Worm (Caenorhabditis elegans): ENCODE measurements around the gene spp-10.
"Not testable (repeated sequence)": the region's sequence is repeated elsewhere in the genome, so short reads cannot be mapped to it uniquely, and the experiment has no call there.

spp-10 gene

DNA sequence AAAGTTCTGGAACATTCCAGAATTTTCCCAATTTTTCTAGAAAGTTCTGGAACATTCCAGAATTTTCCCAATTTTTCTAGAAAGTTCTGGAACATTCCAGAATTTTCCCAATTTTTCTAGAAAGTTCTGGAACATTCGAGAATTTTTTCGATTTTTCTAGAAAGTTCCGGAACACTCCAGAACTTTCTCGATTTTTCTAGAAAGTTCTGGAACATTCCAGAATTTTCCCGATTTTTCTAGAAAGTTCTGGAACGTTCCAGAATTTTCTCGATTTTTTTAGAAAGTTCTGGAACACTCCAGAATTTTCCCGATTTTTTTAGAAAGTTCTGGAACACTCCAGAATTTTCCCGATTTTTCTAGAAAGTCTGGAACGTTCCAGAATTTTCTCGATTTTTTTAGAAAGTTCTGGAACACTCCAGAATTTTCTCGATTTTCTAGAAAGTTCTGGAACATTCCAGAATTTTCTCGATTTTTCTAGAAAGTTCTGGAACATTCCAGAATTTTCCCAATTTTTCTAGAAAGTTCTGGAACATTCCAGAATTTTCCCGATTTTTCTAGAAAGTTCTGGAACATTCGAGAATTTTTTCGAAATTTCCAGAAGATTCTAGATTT is 8.1 kb upstream of the spp-10 start:
- peak; percentile 73; the same call in 1 of the 2 replicates for TF ChIP-seq Y105C5A.15 (GFP tag; IDR thresholded peaks at IDR 0.05)
- 0 out of 2 replicates have a peak, but pooled peaks have one; percentile 6 for TF ChIP-seq pha-4 (GFP tag; IDR thresholded peaks at IDR 0.05)
- TF ChIP-seq pha-4 (tag; optimal IDR thresholded peaks at IDR 0.05) = not testable (repeated sequence)
- 0 out of 2 replicates have a peak, but pooled peaks have one; percentile 8 for TF ChIP-seq lin-1 (GFP tag; IDR thresholded peaks at IDR 0.05)
- TF ChIP-seq mdt-29 (GFP tag; IDR thresholded peaks at IDR 0.05) = peak; percentile 79
- TF ChIP-seq vab-7 (GFP tag; IDR thresholded peaks at IDR 0.05) = peak; percentile 46; the same call in 1 of the 2 replicates
- TF ChIP-seq lim-7 (GFP tag; IDR thresholded peaks at IDR 0.05) = 0 out of 2 replicates have a peak, but pooled peaks have one; percentile 42
- TF ChIP-seq F26F4.8 (GFP tag; conservative IDR thresholded peaks at IDR 0.05) = 0 out of 2 replicates have a peak, but pooled peaks have one; percentile 7

ce11 chrIV:8472493-8472892 is 4.5 kb upstream of the spp-10 start, which contains the start of gene oat-1:
TSS of gene oat-1 (minus strand) at chrIV:8472593.
- TF ChIP-seq zfp-3 (GFP tag; conservative IDR thresholded peaks at IDR 0.05) (no peak), snpc-4 (tag; optimal IDR thresholded peaks at IDR 0.05) (no peak), T26A8.4 (GFP tag; IDR thresholded peaks at IDR 0.05) (no peak), aha-1 (tag) (no peak), nhr-42 (GFP tag; IDR thresholded peaks at IDR 0.05) (no peak), ceh-62 (tag; optimal IDR thresholded peaks at IDR 0.05) (no peak), lin-13 (GFP tag; optimal IDR thresholded peaks at IDR 0.05) (no peak), Y105C5A.15 (GFP tag; IDR thresholded peaks at IDR 0.05) (no peak), sdz-12 (GFP tag; optimal IDR thresholded peaks at IDR 0.05) (no peak), nhr-102 (tag; optimal IDR thresholded peaks at IDR 0.05) (no peak), nhr-10 (tag; optimal IDR thresholded peaks at IDR 0.05) (no peak), lin-29 (GFP tag; IDR thresholded peaks at IDR 0.05) (no peak), lin-1 (GFP tag; IDR thresholded peaks at IDR 0.05) (no peak), lir-3 (tag; optimal IDR thresholded peaks at IDR 0.05) (no peak), ces-1 (GFP tag; optimal IDR thresholded peaks at IDR 0.05) (no peak), mxl-2 (GFP tag; conservative IDR thresholded peaks at IDR 0.05) (no peak), ztf-11 (tag; optimal IDR thresholded peaks at IDR 0.05) (no peak)

ce11 chrIV:8473756-8474155 is 3.2 kb upstream of the spp-10 start, which contains the start of gene C28C12.11:
TSS of gene C28C12.11 (plus strand) at chrIV:8474056.
- TF ChIP-seq aha-1 (tag) (peak; percentile 4), Y5F2A.4 (GFP tag; optimal IDR thresholded peaks at IDR 0.05) (no peak), unc-62 (GFP tag; optimal IDR thresholded peaks at IDR 0.05 in 1 of 2) (peak in 1 of 2 experiments; percentile 70), unc-62 (tag; optimal IDR thresholded peaks at IDR 0.05) (no peak), dpl-1 (GFP tag; optimal IDR thresholded peaks at IDR 0.05) (no peak), saeg-2 (GFP tag; IDR thresholded peaks at IDR 0.05) (no peak), php-3 (GFP tag; IDR thresholded peaks at IDR 0.05) (no peak)

ce11 chrIV:8475030-8475679 is 1.8 kb upstream of the spp-10 start:
- peak; percentile 76 for TF ChIP-seq pqm-1 (tag; optimal IDR thresholded peaks at IDR 0.05)
- no peak for TF ChIP-seq zag-1 (tag; optimal IDR thresholded peaks at IDR 0.05)
- TF ChIP-seq ctbp-1 (GFP tag; IDR thresholded peaks at IDR 0.05) = no peak
- TF ChIP-seq hlh-11 (tag; optimal IDR thresholded peaks at IDR 0.05) = peak; percentile 47
- TF ChIP-seq F37D6.2 (tag; optimal IDR thresholded peaks at IDR 0.05) = no peak
- TF ChIP-seq D1046.2 (GFP tag; IDR thresholded peaks at IDR 0.05) = no peak
- peak; percentile 35 for TF ChIP-seq mxl-3 (GFP tag; optimal IDR thresholded peaks at IDR 0.05)
- TF ChIP-seq F10B5.3 (tag; optimal IDR thresholded peaks at IDR 0.05) = no peak
- TF ChIP-seq aha-1 (tag) = peak; percentile 94
- TF ChIP-seq mxl-2 (GFP tag; conservative IDR thresholded peaks at IDR 0.05) = no peak
- peak in 1 of 2 experiments; percentile 96 for TF ChIP-seq unc-62 (GFP tag; optimal IDR thresholded peaks at IDR 0.05 in 1 of 2)
- TF ChIP-seq unc-62 (tag; optimal IDR thresholded peaks at IDR 0.05) = no peak
- peak; percentile 82 for TF ChIP-seq nhr-28 (tag; optimal IDR thresholded peaks at IDR 0.05)
- TF ChIP-seq ZK546.5 (tag; optimal IDR thresholded peaks at IDR 0.05) = no peak
- peak; percentile 26 for TF ChIP-seq nhr-77 (tag; optimal IDR thresholded peaks at IDR 0.05)
- no peak for TF ChIP-seq gei-8 (GFP tag; optimal IDR thresholded peaks at IDR 0.05)
- no peak for TF ChIP-seq cey-2 (tag; optimal IDR thresholded peaks at IDR 0.05; ENCODE audit: borderline replicate concordance, insufficient read depth)
- peak in 1 of 2 experiments; percentile 44 for TF ChIP-seq mdl-1 (tag; optimal IDR thresholded peaks at IDR 0.05)
- TF ChIP-seq zfp-3 (GFP tag; conservative IDR thresholded peaks at IDR 0.05) = no peak
- TF ChIP-seq daf-16 (GFP tag; optimal IDR thresholded peaks at IDR 0.05) = no peak
- TF ChIP-seq daf-16 (tag; optimal IDR thresholded peaks at IDR 0.05) = no peak
- TF ChIP-seq egl-43 (GFP tag; IDR thresholded peaks at IDR 0.05) = no peak
